Fruit fly (Drosophila melanogaster): ENCODE data around the gene Nepl11.
A peak's percentile ranks its signal among the peaks of the same experiment; 100 is the strongest.

Nepl11 gene

DNA sequence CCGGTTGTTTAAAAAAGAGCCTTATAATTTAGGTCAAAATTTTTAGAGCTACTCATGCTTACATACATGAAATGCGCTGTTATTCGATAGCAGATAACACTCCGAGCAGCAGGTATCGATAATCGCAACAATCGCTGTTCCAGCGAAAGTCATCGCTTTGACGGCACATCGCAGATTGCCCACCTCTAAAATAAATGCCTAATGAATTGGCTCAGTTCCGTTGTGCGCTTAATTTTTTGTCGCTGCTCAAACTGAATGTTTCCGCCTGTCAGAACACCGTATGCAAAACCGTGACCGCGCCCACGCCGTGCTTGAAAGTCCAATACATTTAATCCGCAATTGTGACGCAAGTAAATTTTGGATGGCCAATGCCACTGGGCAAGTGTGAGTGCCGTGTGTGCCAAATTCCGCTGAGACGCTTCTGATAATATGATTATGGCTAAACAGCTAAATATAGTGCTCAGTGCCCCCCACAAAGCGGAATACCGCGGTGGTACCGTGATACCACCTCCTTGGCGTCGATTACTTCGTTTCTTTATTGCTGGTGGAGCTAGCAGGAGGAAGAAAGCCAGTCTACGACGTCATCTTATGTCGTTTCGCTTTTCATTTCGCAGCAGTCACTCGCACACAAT, 25.0 kb upstream of the Nepl11 start, which contains the start of gene CG9795 (continued):
- TF ChIP-seq CG6175 (GFP tag; IDR thresholded peaks at IDR 0.05) (no peak), CG3838 (GFP tag; optimal IDR thresholded peaks at IDR 0.05) (no peak), Hr78 (GFP tag; optimal IDR thresholded peaks at IDR 0.05) (no peak), crol (GFP tag; IDR thresholded peaks at IDR 0.05) (no peak), repo (GFP tag; optimal IDR thresholded peaks at IDR 0.05) (peak; percentile 34), CG9437 (GFP tag; optimal IDR thresholded peaks at IDR 0.05) (no peak), CG17385 (GFP tag; optimal IDR thresholded peaks at IDR 0.05) (no peak), Chrac-16 (GFP tag; optimal IDR thresholded peaks at IDR 0.05) (no peak), peb (GFP tag; IDR thresholded peaks at IDR 0.05) (no peak), CG10565 (GFP tag; optimal IDR thresholded peaks at IDR 0.05) (no peak), CG15479 (GFP tag; optimal IDR thresholded peaks at IDR 0.05) (no peak), cato (GFP tag; optimal IDR thresholded peaks at IDR 0.05; ENCODE audit: borderline replicate concordance) (no peak), Jarid2 (GFP tag; optimal IDR thresholded peaks at IDR 0.05) (no peak), CG17359 (tag; optimal IDR thresholded peaks at IDR 0.05) (no peak), CG11456 (GFP tag; IDR thresholded peaks at IDR 0.05) (no peak), B-H2 (GFP tag; optimal IDR thresholded peaks at IDR 0.05) (peak; percentile 26), Dbx (GFP tag; IDR thresholded peaks at IDR 0.05) (no peak), ap (GFP tag; IDR thresholded peaks at IDR 0.05) (no peak), sisA (GFP tag; IDR thresholded peaks at IDR 0.05) (no peak), CG31224 (GFP tag; IDR thresholded peaks at IDR 0.05) (no peak), CG11247 (GFP tag; IDR thresholded peaks at IDR 0.05) (0 out of 2 replicates have a peak, but pooled peaks have one; percentile 33), CG11695 (GFP tag; IDR thresholded peaks at IDR 0.05) (peak; percentile 91), eve (GFP tag; optimal IDR thresholded peaks at IDR 0.05) (no peak), Mad (GFP tag; optimal IDR thresholded peaks at IDR 0.05) (peak; percentile 24), CG14860 (GFP tag; IDR thresholded peaks at IDR 0.05; ENCODE audit: partially characterized antibody) (peak; percentile 94), Doc3 (GFP tag; IDR thresholded peaks at IDR 0.05; ENCODE audit: partially characterized antibody) (peak; percentile 75), mam (GFP tag; optimal IDR thresholded peaks at IDR 0.05) (peak; percentile 13), CG11560 (tag; IDR thresholded peaks at IDR 0.05) (peak; percentile 97), fd96Cb (tag; optimal IDR thresholded peaks at IDR 0.05) (no peak), sug (tag; optimal IDR thresholded peaks at IDR 0.05) (peak; percentile 93), CG17186 (GFP tag; optimal IDR thresholded peaks at IDR 0.05) (peak; percentile 85), Usf (GFP tag; optimal IDR thresholded peaks at IDR 0.05) (no peak), CG17912 (GFP tag; optimal IDR thresholded peaks at IDR 0.05) (no peak), tgo (GFP tag; IDR thresholded peaks at IDR 0.05) (no peak), Antp (GFP tag; optimal IDR thresholded peaks at IDR 0.05) (peak; percentile 49), CG8944 (GFP tag; optimal IDR thresholded peaks at IDR 0.05) (no peak), CG10654 (GFP tag; optimal IDR thresholded peaks at IDR 0.05) (no peak), ci (GFP tag; IDR thresholded peaks at IDR 0.05) (no peak; the same call in 2 of the 3 replicates), Lpt (GFP tag; optimal IDR thresholded peaks at IDR 0.05) (no peak), Oaz (GFP tag; IDR thresholded peaks at IDR 0.05) (no peak), CG34422 (GFP tag; IDR thresholded peaks at IDR 0.05) (peak; percentile 52; the same call in 1 of the 3 replicates), cas (GFP tag; IDR thresholded peaks at IDR 0.05) (no peak), hbn (GFP tag; IDR thresholded peaks at IDR 0.05; ENCODE audit: partially characterized antibody) (peak; percentile 79), croc (GFP tag; conservative IDR thresholded peaks at IDR 0.05) (no peak), sob (GFP tag; IDR thresholded peaks at IDR 0.05) (peak; percentile 71), Ada2b (GFP tag; IDR thresholded peaks at IDR 0.05) (no peak), CG30431 (GFP tag; optimal IDR thresholded peaks at IDR 0.05) (no peak), ato (GFP tag; IDR thresholded peaks at IDR 0.05; ENCODE audit: partially characterized antibody) (peak; percentile 93), stwl (tag; optimal IDR thresholded peaks at IDR 0.05) (peak; percentile 93), dan (GFP tag; IDR thresholded peaks at IDR 0.05) (no peak), fd64A (GFP tag; optimal IDR thresholded peaks at IDR 0.05) (no peak)

Data from whole organism, embryonic.